Fruit fly (Drosophila melanogaster) whole organism, wandering third instar larva: ENCODE measurements around the gene cac.

Experiments used
- CG9705 ChIP-seq: fragments of 200-800 bp; sonication (Bioruptor generic); optimal IDR thresholded peaks from 2 replicates; lab custom pipeline; 2018; ENCODE audit warnings: missing biosample characterization, mild to moderate bottlenecking, missing genetic modification characterization
- HLH106 ChIP-seq: fragments of 200-800 bp; optimal IDR thresholded peaks from 3 replicates; lab custom pipeline; 2019; ENCODE audit warnings: missing biosample characterization, mild to moderate bottlenecking, missing genetic modification characterization, moderate library complexity
- Hr83 ChIP-seq: fragments of 200-300 bp; sonication (Bioruptor generic); optimal IDR thresholded peaks from 2 replicates; lab custom pipeline; 2016; ENCODE audit warnings: missing biosample characterization, mild to moderate bottlenecking, missing genetic modification characterization, moderate library complexity; ENCODE audit not compliant: poor library complexity, severe bottlenecking
- Myc ChIP-seq: fragments of >200 bp; optimal IDR thresholded peaks from 2 replicates; lab custom pipeline; 2017
- OdsH ChIP-seq: fragments of 200-800 bp; sonication (Bioruptor generic); optimal IDR thresholded peaks from 2 replicates; lab custom pipeline; 2016; ENCODE audit warnings: missing biosample characterization, mild to moderate bottlenecking, missing genetic modification characterization
- dmrt93B ChIP-seq: fragments of 200-800 bp; sonication (Bioruptor generic); optimal IDR thresholded peaks from 2 replicates; lab custom pipeline; 2018; ENCODE audit warnings: missing biosample characterization, mild to moderate bottlenecking, missing genetic modification characterization
- foxo ChIP-seq, 2 experiments: fragments of 200-800 bp; sonication (Bioruptor generic); optimal IDR thresholded peaks; 2 replicates in 1 of 2; 3 replicates in 1 of 2; lab custom pipeline; 2016 to 2017; ENCODE audit warnings: missing biosample characterization in 2 of 2, missing genetic modification characterization in 2 of 2
- h ChIP-seq: fragments of 200-800 bp; sonication (Bioruptor generic); optimal IDR thresholded peaks from 3 replicates; lab custom pipeline; 2016; ENCODE audit warnings: missing biosample characterization, mild to moderate bottlenecking, missing genetic modification characterization
- jim ChIP-seq: fragments of 175-275, 200-325 bp; sonication (Bioruptor generic); optimal IDR thresholded peaks from 2 replicates; lab custom pipeline; 2016; ENCODE audit warnings: missing biosample characterization, mild to moderate bottlenecking, missing genetic modification characterization
- psq ChIP-seq: fragments of 200-800 bp; sonication (Bioruptor generic); optimal IDR thresholded peaks from 3 replicates; lab custom pipeline; 2017; ENCODE audit warnings: missing biosample characterization, mild to moderate bottlenecking, missing genetic modification characterization, moderate library complexity
- tai ChIP-seq: sonication (Bioruptor generic); optimal IDR thresholded peaks from 2 replicates; lab custom pipeline; 2016; ENCODE audit warnings: missing biosample characterization, missing genetic modification characterization
- usp ChIP-seq: fragments of >200 bp; optimal IDR thresholded peaks from 2 replicates; lab custom pipeline; 2017; ENCODE audit warnings: missing biosample characterization, missing genetic modification characterization

DNA sequence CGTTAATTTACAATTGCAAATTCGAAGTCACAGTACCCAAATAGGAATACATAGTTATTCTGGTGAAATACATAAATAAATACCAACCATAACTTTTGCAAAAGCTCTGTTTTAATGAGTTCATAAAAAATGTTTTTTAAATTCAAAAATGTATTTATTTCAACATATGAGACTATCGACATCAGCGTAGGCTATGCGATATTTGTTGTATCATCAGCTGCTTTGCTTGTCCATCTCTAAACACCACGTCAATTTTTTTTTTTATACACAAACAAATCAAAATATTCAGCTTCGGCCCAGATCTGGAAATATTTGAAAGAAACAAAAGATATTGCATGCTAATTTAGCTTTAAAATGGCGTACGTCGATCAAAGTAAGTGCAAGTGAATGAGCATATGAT, 96.7 kb downstream of the cac start, which contains the start of gene CG1840:
- TF ChIP-seq tai (GFP tag; lab: Kevin White, UChicago) (no peak), dmrt93B (GFP tag; lab: Kevin White, UChicago) (no peak), h (GFP tag; lab: Kevin White, UChicago) (peak; percentile 26), foxo (GFP tag; optimal IDR thresholded peaks at IDR 0.05; lab: Kevin White, UChicago) (no peak), psq (GFP tag; lab: Kevin White, UChicago) (no peak), Hr83 (GFP tag; lab: Kevin White, UChicago) (peak; percentile 10), Myc (lab: Kevin White, UChicago) (no peak), usp (GFP tag; lab: Kevin White, UChicago) (no peak), OdsH (GFP tag; lab: Kevin White, UChicago) (no peak), HLH106 (tag; lab: Kevin White, UChicago) (no peak), CG9705 (GFP tag; lab: Kevin White, UChicago) (no peak), jim (no peak)
